Fruit fly (Drosophila melanogaster): ENCODE results near the gene Trpml.
A peak's percentile ranks its signal among the peaks of the same experiment; 100 is the strongest.

Gene Trpml

DNA sequence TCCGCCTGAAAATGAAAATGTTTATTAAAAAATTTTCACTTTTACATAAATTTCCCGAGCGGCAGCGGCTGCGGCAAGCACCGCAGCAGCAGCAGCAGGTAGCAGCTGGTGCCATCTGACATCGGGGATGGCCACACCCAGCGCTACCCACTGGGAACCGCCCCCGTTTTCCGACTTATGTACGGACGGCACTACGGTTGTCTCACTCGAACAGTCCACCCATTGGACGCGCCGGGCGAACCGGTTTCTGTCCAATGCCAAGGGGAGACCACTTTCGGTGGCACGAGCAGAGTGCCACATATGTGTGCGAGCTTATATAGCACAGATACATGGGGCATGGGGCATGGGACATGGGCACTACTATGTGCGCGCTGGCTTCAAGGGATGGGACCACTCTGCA lies 35.2 kb downstream of the Trpml start:
- TF ChIP-seq CG32772 (GFP tag; IDR thresholded peaks at IDR 0.05) (no peak), ranshi (GFP tag; IDR thresholded peaks at IDR 0.05) (no peak), tna (GFP tag; IDR thresholded peaks at IDR 0.05; ENCODE audit: partially characterized antibody) (no peak), kni (GFP tag; optimal IDR thresholded peaks at IDR 0.05) (no peak), Nf-YB (GFP tag; optimal IDR thresholded peaks at IDR 0.05) (peak; percentile 100), sr (GFP tag; IDR thresholded peaks at IDR 0.05) (peak; percentile 84), chinmo (GFP tag; IDR thresholded peaks at IDR 0.05; ENCODE audit: partially characterized antibody) (peak; percentile 79; the same call in 1 of the 4 replicates), CG3281 (GFP tag; optimal IDR thresholded peaks at IDR 0.05) (no peak), cwo (GFP tag; optimal IDR thresholded peaks at IDR 0.05) (no peak), CG7271 (tag; optimal IDR thresholded peaks at IDR 0.05) (no peak), CG5180 (GFP tag; optimal IDR thresholded peaks at IDR 0.05) (no peak), ssp (GFP tag; IDR thresholded peaks at IDR 0.05) (no peak), Adf1 (GFP tag; IDR thresholded peaks at IDR 0.05) (peak; percentile 70), Doc2 (GFP tag; IDR thresholded peaks at IDR 0.05) (no peak), Nf-YA (GFP tag; IDR thresholded peaks at IDR 0.05) (peak; percentile 96), gem (tag; optimal IDR thresholded peaks at IDR 0.05) (no peak), CG7928 (GFP tag; optimal IDR thresholded peaks at IDR 0.05) (no peak), Ets97D (GFP tag; optimal IDR thresholded peaks at IDR 0.05) (no peak), HLH54F (GFP tag; optimal IDR thresholded peaks at IDR 0.05) (peak; percentile 8), ase (GFP tag; IDR thresholded peaks at IDR 0.05) (no peak), Nf-YC (tag; optimal IDR thresholded peaks at IDR 0.05) (peak; percentile 99), dmrt99B (tag; optimal IDR thresholded peaks at IDR 0.05) (no peak), Doc3 (GFP tag; IDR thresholded peaks at IDR 0.05; ENCODE audit: partially characterized antibody) (no peak), exex (tag; optimal IDR thresholded peaks at IDR 0.05) (no peak), zen2 (GFP tag; IDR thresholded peaks at IDR 0.05; ENCODE audit: partially characterized antibody) (peak; percentile 63; the same call in 2 of the 3 replicates), CG30431 (GFP tag; optimal IDR thresholded peaks at IDR 0.05) (no peak), NC2β (GFP tag; optimal IDR thresholded peaks at IDR 0.05) (no peak), lov (optimal IDR thresholded peaks at IDR 0.05) (no peak), lov (GFP tag; IDR thresholded peaks at IDR 0.05) (no peak), da (GFP tag; optimal IDR thresholded peaks at IDR 0.05) (peak; percentile 27), cg (GFP tag; optimal IDR thresholded peaks at IDR 0.05) (peak; percentile 37), org-1 (GFP tag; optimal IDR thresholded peaks at IDR 0.05) (no peak), lbe (GFP tag; optimal IDR thresholded peaks at IDR 0.05) (no peak), chif (GFP tag; optimal IDR thresholded peaks at IDR 0.05) (no peak), Deaf1 (tag; optimal IDR thresholded peaks at IDR 0.05) (peak; percentile 67), CG14860 (GFP tag; IDR thresholded peaks at IDR 0.05; ENCODE audit: partially characterized antibody) (no peak), Camta (GFP tag; optimal IDR thresholded peaks at IDR 0.05) (no peak), Bgb (GFP tag; IDR thresholded peaks at IDR 0.05; ENCODE audit: partially characterized antibody) (peak; percentile 39), fd96Cb (tag; optimal IDR thresholded peaks at IDR 0.05) (no peak), sug (tag; optimal IDR thresholded peaks at IDR 0.05) (no peak), Jarid2 (GFP tag; optimal IDR thresholded peaks at IDR 0.05) (peak; percentile 71), Sry-δ (GFP tag; optimal IDR thresholded peaks at IDR 0.05) (no peak), salm (tag; optimal IDR thresholded peaks at IDR 0.05) (no peak), Dip3 (GFP tag; optimal IDR thresholded peaks at IDR 0.05) (no peak), nmo (GFP tag; optimal IDR thresholded peaks at IDR 0.05) (no peak), seq (GFP tag; IDR thresholded peaks at IDR 0.05) (0 out of 2 replicates have a peak, but pooled peaks have one; percentile 26), CG13287 (GFP tag; IDR thresholded peaks at IDR 0.05; ENCODE audit: partially characterized antibody) (no peak; the same call in 1 of the 2 replicates), hth (optimal IDR thresholded peaks at IDR 0.05) (no peak), CG30403 (GFP tag; optimal IDR thresholded peaks at IDR 0.05) (no peak), CG15011 (GFP tag; optimal IDR thresholded peaks at IDR 0.05) (no peak), Sox100B (GFP tag; optimal IDR thresholded peaks at IDR 0.05) (no peak)

Measured in whole organism, embryonic.